Fruit fly (Drosophila melanogaster) whole organism, embryonic: Measurements from ENCODE around the gene Mec2.

ENCODE experiments used
- BEAF-32 ChIP-seq: fragments of 200-800 bp; sonication (Bioruptor generic); optimal IDR thresholded peaks from 3 replicates; lab custom pipeline; 2017; ENCODE audit warnings: missing biosample characterization, missing genetic modification characterization, mild to moderate bottlenecking, moderate library complexity, missing genetic modification reagents
- CG10979 ChIP-seq: fragments of 200-800 bp; sonication (Bioruptor generic); optimal IDR thresholded peaks from 2 replicates; lab custom pipeline; 2018; ENCODE audit warnings: missing biosample characterization, mild to moderate bottlenecking, missing genetic modification characterization, moderate library complexity
- CG11695 ChIP-seq: fragments of 200-800 bp; sonication (Bioruptor generic); IDR thresholded peaks from 3 replicates; pipeline ENCODE4 v1.3.6; 2022; ENCODE audit warnings: missing biosample characterization, missing genetic modification characterization
- CG12155 ChIP-seq: fragments of 200-800 bp; sonication (Bioruptor generic); optimal IDR thresholded peaks from 3 replicates; lab custom pipeline; 2016; ENCODE audit warnings: missing biosample characterization, missing genetic modification characterization
- CG14014 ChIP-seq: fragments of 200-800 bp; sonication (Bioruptor generic); IDR thresholded peaks from 2 replicates; pipeline ENCODE4 v1.3.6; 2022; ENCODE audit warnings: missing biosample characterization, missing genetic modification characterization
- CG15479 ChIP-seq: fragments of 200-800 bp; sonication (Bioruptor generic); optimal IDR thresholded peaks from 3 replicates; lab custom pipeline; 2019; ENCODE audit warnings: missing biosample characterization, mild to moderate bottlenecking, missing genetic modification characterization, moderate library complexity
- CG1602 ChIP-seq: fragments of 200-800 bp; sonication (Bioruptor generic); optimal IDR thresholded peaks from 3 replicates; lab custom pipeline; 2016; ENCODE audit warnings: missing biosample characterization, missing genetic modification characterization
- CG18599 ChIP-seq: fragments of 200-800 bp; sonication (Bioruptor generic); optimal IDR thresholded peaks from 3 replicates; lab custom pipeline; 2017; ENCODE audit warnings: missing biosample characterization, missing genetic modification characterization, mild to moderate bottlenecking, moderate library complexity, missing genetic modification reagents
- CG2116 ChIP-seq: fragments of 200-800 bp; sonication (Bioruptor generic); optimal IDR thresholded peaks from 3 replicates; lab custom pipeline; 2018; ENCODE audit warnings: missing biosample characterization, mild to moderate bottlenecking, missing genetic modification characterization
- CG30403 ChIP-seq: fragments of 200-800 bp; sonication (Bioruptor generic); optimal IDR thresholded peaks from 3 replicates; lab custom pipeline; 2016; ENCODE audit warnings: missing biosample characterization, missing genetic modification characterization
- CG30431 ChIP-seq: fragments of 200-800 bp; sonication (Bioruptor generic); optimal IDR thresholded peaks from 2 replicates; lab custom pipeline; 2017; ENCODE audit warnings: missing biosample characterization, missing genetic modification characterization
- CG3838 ChIP-seq: fragments of 200-800 bp; sonication (Bioruptor generic); optimal IDR thresholded peaks from 3 replicates; lab custom pipeline; 2016; ENCODE audit warnings: missing biosample characterization, missing genetic modification characterization
- CG7839 ChIP-seq: fragments of 200-800 bp; sonication (Bioruptor generic); optimal IDR thresholded peaks from 3 replicates; lab custom pipeline; 2018; ENCODE audit warnings: missing biosample characterization, mild to moderate bottlenecking, missing genetic modification characterization, moderate library complexity
- CG9609 ChIP-seq: fragments of 200-800 bp; sonication (Bioruptor generic); optimal IDR thresholded peaks from 3 replicates; lab custom pipeline; 2016; ENCODE audit warnings: missing biosample characterization, missing genetic modification characterization
- CG9876 ChIP-seq: fragments of 200-800 bp; sonication (Bioruptor generic); optimal IDR thresholded peaks from 2 replicates; lab custom pipeline; 2016; ENCODE audit warnings: missing biosample characterization, missing genetic modification characterization
- CHES-1-like ChIP-seq: fragments of 200-800 bp; sonication (Bioruptor generic); optimal IDR thresholded peaks from 2 replicates; lab custom pipeline; 2016; ENCODE audit warnings: missing biosample characterization, missing genetic modification characterization
- Dbx ChIP-seq: fragments of 200-800 bp; sonication (Bioruptor generic); IDR thresholded peaks from 3 replicates; pipeline ENCODE4 v1.3.6; 2022; ENCODE audit warnings: missing biosample characterization, missing genetic modification characterization
- Deaf1 ChIP-seq: fragments of 200-800 bp; optimal IDR thresholded peaks from 3 replicates; lab custom pipeline; 2019; ENCODE audit warnings: missing biosample characterization, mild to moderate bottlenecking, missing genetic modification characterization, moderate library complexity
- Dip3 ChIP-seq: fragments of 200-800 bp; sonication (Bioruptor generic); optimal IDR thresholded peaks from 3 replicates; lab custom pipeline; 2016; ENCODE audit warnings: missing biosample characterization, missing genetic modification characterization
- Drgx ChIP-seq: fragments of 200-800 bp; sonication (Bioruptor generic); IDR thresholded peaks from 2 replicates; pipeline ENCODE4 v1.3.6; 2022; ENCODE audit warnings: missing biosample characterization, missing genetic modification characterization
- Ets97D ChIP-seq: fragments of 200-800 bp; sonication (Bioruptor generic); optimal IDR thresholded peaks from 3 replicates; lab custom pipeline; 2016; ENCODE audit warnings: missing biosample characterization, missing genetic modification characterization
- Gug ChIP-seq: fragments of 200-800 bp; sonication (Bioruptor generic); IDR thresholded peaks from 4 replicates; pipeline ENCODE4 v1.3.6; 2022; ENCODE audit warnings: missing biosample characterization, missing genetic modification characterization
- HLH4C ChIP-seq: fragments of 200-800 bp; sonication (Bioruptor generic); IDR thresholded peaks from 3 replicates; pipeline ENCODE4 v1.3.6; 2022; ENCODE audit warnings: missing biosample characterization, missing genetic modification characterization; ENCODE audit not compliant: partially characterized antibody
- Hr3 ChIP-seq: fragments of 200-800 bp; sonication (Bioruptor generic); optimal IDR thresholded peaks from 3 replicates; lab custom pipeline; 2016; ENCODE audit warnings: missing biosample characterization, missing genetic modification characterization
- Hsf ChIP-seq: fragments of 200-800 bp; sonication (Bioruptor generic); optimal IDR thresholded peaks from 3 replicates; lab custom pipeline; 2016; ENCODE audit warnings: missing biosample characterization, missing genetic modification characterization
- Mrtf ChIP-seq: fragments of 200-800 bp; sonication (Bioruptor generic); IDR thresholded peaks from 3 replicates; pipeline ENCODE4 v1.3.6; 2022; ENCODE audit warnings: missing biosample characterization, missing genetic modification characterization
- Pdp1 ChIP-seq, 2 experiments: fragments of 200-800 bp; sonication (Bioruptor generic); optimal IDR thresholded peaks; 3 replicates each; lab custom pipeline; 2016; ENCODE audit warnings: missing biosample characterization in 2 of 2, missing genetic modification characterization in 2 of 2, mild to moderate bottlenecking in 1 of 2, moderate library complexity in 1 of 2
- Ptx1 ChIP-seq: fragments of 200-800 bp; sonication (Bioruptor generic); IDR thresholded peaks from 2 replicates; pipeline ENCODE4 v1.3.6; 2022; ENCODE audit warnings: missing biosample characterization, missing genetic modification characterization
- Sox102F ChIP-seq: fragments of 200-800 bp; sonication (Bioruptor generic); optimal IDR thresholded peaks from 2 replicates; lab custom pipeline; 2018; ENCODE audit warnings: missing biosample characterization, mild to moderate bottlenecking, missing genetic modification characterization, moderate library complexity
- Ssrp ChIP-seq: fragments of 200-800 bp; sonication (Bioruptor generic); optimal IDR thresholded peaks from 2 replicates; lab custom pipeline; 2018; ENCODE audit warnings: missing biosample characterization, mild to moderate bottlenecking, missing genetic modification characterization, moderate library complexity
- Trl ChIP-seq, 3 experiments: fragments of >200 bp in 2 of 3; fragments of 200-800 bp in 1 of 3; sonication (Bioruptor generic) in 1 of 3; optimal IDR thresholded peaks; 2 replicates in 1 of 3; 3 replicates in 2 of 3; lab custom pipeline; 2016 to 2017; ENCODE audit warnings: missing biosample characterization in 1 of 3, missing genetic modification characterization in 1 of 3
- amos ChIP-seq: fragments of 200-800 bp; sonication (Bioruptor generic); IDR thresholded peaks from 2 replicates; pipeline ENCODE4 v1.3.6; 2022; ENCODE audit warnings: missing biosample characterization, missing genetic modification characterization; ENCODE audit not compliant: partially characterized antibody
- bab2 ChIP-seq: fragments of 200-800 bp; sonication (Bioruptor generic); optimal IDR thresholded peaks from 2 replicates; lab custom pipeline; 2016; ENCODE audit warnings: missing biosample characterization, missing genetic modification characterization
- chif ChIP-seq, 2 experiments: fragments of 200-800 bp; sonication (Bioruptor generic); optimal IDR thresholded peaks; 3 replicates each; lab custom pipeline; 2016; ENCODE audit warnings: missing biosample characterization in 2 of 2, missing genetic modification characterization in 2 of 2
- chinmo ChIP-seq: fragments of 200-800 bp; sonication (Bioruptor generic); IDR thresholded peaks from 4 replicates; pipeline ENCODE4 v1.3.6; 2022; ENCODE audit warnings: missing biosample characterization, missing genetic modification characterization; ENCODE audit not compliant: partially characterized antibody
- dmrt11E ChIP-seq: fragments of 200-800 bp; sonication (Bioruptor generic); optimal IDR thresholded peaks from 3 replicates; lab custom pipeline; 2018; ENCODE audit warnings: missing biosample characterization, mild to moderate bottlenecking, missing genetic modification characterization, moderate library complexity
- dpn ChIP-seq, 2 experiments: fragments of 200-800 bp; sonication (Bioruptor generic); optimal IDR thresholded peaks; 3 replicates each; lab custom pipeline; 2016; ENCODE audit warnings: missing biosample characterization in 2 of 2, missing genetic modification characterization in 2 of 2
- exex ChIP-seq: fragments of 200-800 bp; sonication (Bioruptor generic); optimal IDR thresholded peaks from 4 replicates; lab custom pipeline; 2018; ENCODE audit warnings: missing biosample characterization, mild to moderate bottlenecking, missing genetic modification characterization, moderate library complexity
- fd96Cb ChIP-seq: fragments of 200-800 bp; sonication (Bioruptor generic); optimal IDR thresholded peaks from 2 replicates; lab custom pipeline; 2018; ENCODE audit warnings: missing biosample characterization, mild to moderate bottlenecking, missing genetic modification characterization, moderate library complexity
- lilli ChIP-seq: fragments of 200-800 bp; sonication (Bioruptor generic); optimal IDR thresholded peaks from 3 replicates; lab custom pipeline; 2016; ENCODE audit warnings: missing biosample characterization, missing genetic modification characterization
- luna ChIP-seq: fragments of 200-800 bp; sonication (Bioruptor generic); optimal IDR thresholded peaks from 2 replicates; lab custom pipeline; 2016; ENCODE audit warnings: missing biosample characterization, missing genetic modification characterization
- otp ChIP-seq: fragments of 200-800 bp; sonication (Bioruptor generic); IDR thresholded peaks from 3 replicates; pipeline ENCODE4, ENCODE4 v1.3.6; 2022; ENCODE audit warnings: missing biosample characterization, missing genetic modification characterization
- phol ChIP-seq: fragments of 200-800 bp; sonication (Bioruptor generic); optimal IDR thresholded peaks from 3 replicates; lab custom pipeline; 2018; ENCODE audit warnings: missing biosample characterization, mild to moderate bottlenecking, missing genetic modification characterization, moderate library complexity
- row ChIP-seq: fragments of 200-800 bp; sonication (Bioruptor generic); IDR thresholded peaks from 3 replicates; pipeline ENCODE4 v1.3.6; 2022; ENCODE audit warnings: missing biosample characterization, missing genetic modification characterization
- sd ChIP-seq: fragments of 200-800 bp; sonication (Bioruptor generic); optimal IDR thresholded peaks from 3 replicates; lab custom pipeline; 2018; ENCODE audit warnings: missing biosample characterization, mild to moderate bottlenecking, missing genetic modification characterization, moderate library complexity
- sens ChIP-seq: fragments of 200-800 bp; sonication (Bioruptor generic); peaks from one replicate; lab custom pipeline; 2016; ENCODE audit warnings: missing biosample characterization, missing genetic modification characterization
- shn ChIP-seq: fragments of 200-800 bp; sonication (Bioruptor generic); optimal IDR thresholded peaks from 3 replicates; lab custom pipeline; 2016; ENCODE audit warnings: missing biosample characterization, missing genetic modification characterization
- tin ChIP-seq: fragments of 200-800 bp; sonication (Bioruptor generic); optimal IDR thresholded peaks from 3 replicates; lab custom pipeline; 2016; ENCODE audit warnings: missing biosample characterization, missing genetic modification characterization
- wek ChIP-seq: fragments of 200-800 bp; sonication (Bioruptor generic); optimal IDR thresholded peaks from 3 replicates; lab custom pipeline; 2018; ENCODE audit warnings: missing biosample characterization, mild to moderate bottlenecking, missing genetic modification characterization, moderate library complexity

Gene Mec2

dm6 chrX:19146421-19146952 is 41.3 kb upstream of the Mec2 start (continued):
- TF ChIP-seq Dip3, result peak; percentile 22
- TF ChIP-seq Mrtf, result no peak
- peak; percentile 42 for TF ChIP-seq sd (tag; lab: Kevin White, UChicago)
- no peak for TF ChIP-seq CG2116
- peak; percentile 56 for TF ChIP-seq exex (tag; lab: Kevin White, UChicago)
- peak; percentile 69 for TF ChIP-seq CG15479 (GFP tag; lab: Kevin White, UChicago)
- TF ChIP-seq CG12155, result peak; percentile 12
- no peak for TF ChIP-seq HLH4C (GFP tag; lab: Robert Waterston, UW)
- peak; percentile 68 for TF ChIP-seq CG7839 (tag; lab: Kevin White, UChicago)
- no peak for TF ChIP-seq CG9876 (GFP tag; lab: Kevin White, UChicago)
- peak; percentile 46 for TF ChIP-seq CG30403
- peak; percentile 25 for TF ChIP-seq Sox102F (GFP tag; lab: Kevin White, UChicago)
- TF ChIP-seq tin (GFP tag; lab: Kevin White, UChicago), result peak; percentile 20
- TF ChIP-seq bab2, result peak; percentile 80
- TF ChIP-seq amos (GFP tag; lab: Robert Waterston, UW), result no peak
- TF ChIP-seq CG30431 (GFP tag; lab: Kevin White, UChicago), result peak; percentile 10
- TF ChIP-seq row (GFP tag; lab: Robert Waterston, UW), result peak; percentile 78
- TF ChIP-seq Drgx (GFP tag; lab: Robert Waterston, UW), result peak; percentile 11; the same call in 1 of the 2 replicates
- peak; percentile 14; the same call in 1 of the 3 replicates for TF ChIP-seq otp (GFP tag; lab: Robert Waterston, UW)
- 0 out of 4 replicates have a peak, but pooled peaks have one; percentile 56 for TF ChIP-seq chinmo
- peak; percentile 12 to 60 for TF ChIP-seq Pdp1 (GFP tag; optimal IDR thresholded peaks at IDR 0.05; lab: Kevin White, UChicago)
- 0 out of 3 replicates have a peak, but pooled peaks have one; percentile 21 for TF ChIP-seq CG11695 (GFP tag; lab: Robert Waterston, UW)
- TF ChIP-seq BEAF-32 (GFP tag; lab: Kevin White, UChicago), result no peak
- peak; percentile 22 for TF ChIP-seq fd96Cb (tag; lab: Kevin White, UChicago)
- TF ChIP-seq lilli (GFP tag; lab: Kevin White, UChicago), result peak; percentile 54
- no peak for TF ChIP-seq wek (GFP tag; lab: Kevin White, UChicago)
- peak; percentile 20 for TF ChIP-seq Hr3
- no peak for TF ChIP-seq Gug (GFP tag; lab: Robert Waterston, UW)
- peak; percentile 17 to 42 for TF ChIP-seq dpn (GFP tag; optimal IDR thresholded peaks at IDR 0.05; lab: Kevin White, UChicago)
- no peak for TF ChIP-seq dmrt11E (tag; lab: Kevin White, UChicago)
- peak; percentile 17 for TF ChIP-seq Ssrp
- TF ChIP-seq luna, result no peak
- peak; percentile 8 for TF ChIP-seq CG9609
- TF ChIP-seq Deaf1 (tag; lab: Kevin White, UChicago), result peak; percentile 29
- peak; percentile 3 for TF ChIP-seq CHES-1-like (GFP tag; lab: Kevin White, UChicago)
- TF ChIP-seq CG1602 (GFP tag; lab: Kevin White, UChicago), result peak; percentile 17
- peak; percentile 28 for TF ChIP-seq shn (GFP tag; lab: Kevin White, UChicago)
- TF ChIP-seq sens, result peak; percentile 64
- TF ChIP-seq Trl (optimal IDR thresholded peaks at IDR 0.05; lab: Kevin White, UChicago), result peak in 1 of 2 experiments; percentile 35
- TF ChIP-seq Trl (GFP tag; optimal IDR thresholded peaks at IDR 0.05; lab: Kevin White, UChicago), result no peak
- no peak for TF ChIP-seq CG3838 (GFP tag; lab: Kevin White, UChicago)
- peak; percentile 23 for TF ChIP-seq CG18599 (GFP tag; lab: Kevin White, UChicago)
- TF ChIP-seq Dbx (GFP tag; lab: Robert Waterston, UW), result 0 out of 3 replicates have a peak, but pooled peaks have one; percentile 19
- peak; percentile 8 to 40 for TF ChIP-seq chif (GFP tag; optimal IDR thresholded peaks at IDR 0.05; lab: Kevin White, UChicago)
- peak; percentile 13 for TF ChIP-seq Ets97D (GFP tag; lab: Kevin White, UChicago)
- TF ChIP-seq Ptx1, result peak; percentile 48
- peak; percentile 67; the same call in 1 of the 2 replicates for TF ChIP-seq CG14014 (GFP tag; lab: Robert Waterston, UW)
- TF ChIP-seq CG10979 (tag; lab: Kevin White, UChicago), result peak; percentile 3
- peak; percentile 16 for TF ChIP-seq phol (tag; lab: Kevin White, UChicago)
- peak; percentile 43 for TF ChIP-seq Hsf
